Fruit fly (Drosophila melanogaster) whole organism, embryonic: ENCODE measurements around the gene Hasp.

Experiments used
- BEAF-32 ChIP-seq: fragments of 200-800 bp; sonication (Bioruptor generic); optimal IDR thresholded peaks from 3 replicates; lab custom pipeline; 2017; ENCODE audit warnings: missing biosample characterization, missing genetic modification characterization, mild to moderate bottlenecking, moderate library complexity, missing genetic modification reagents
- CG10979 ChIP-seq: fragments of 200-800 bp; sonication (Bioruptor generic); optimal IDR thresholded peaks from 2 replicates; lab custom pipeline; 2018; ENCODE audit warnings: missing biosample characterization, mild to moderate bottlenecking, missing genetic modification characterization, moderate library complexity
- CG12155 ChIP-seq: fragments of 200-800 bp; sonication (Bioruptor generic); optimal IDR thresholded peaks from 3 replicates; lab custom pipeline; 2016; ENCODE audit warnings: missing biosample characterization, missing genetic modification characterization
- CG12769 ChIP-seq: fragments of 200-800 bp; sonication (Bioruptor generic); optimal IDR thresholded peaks from 2 replicates; lab custom pipeline; 2019; ENCODE audit warnings: missing biosample characterization, mild to moderate bottlenecking, missing genetic modification characterization, moderate library complexity
- CG13287 ChIP-seq: fragments of 200-800 bp; sonication (Bioruptor generic); IDR thresholded peaks from 2 replicates; pipeline ENCODE4 v1.3.6; 2022; ENCODE audit warnings: missing biosample characterization, missing genetic modification characterization; ENCODE audit not compliant: partially characterized antibody
- CG15514 ChIP-seq: fragments of 200-800 bp; sonication (Bioruptor generic); optimal IDR thresholded peaks from 3 replicates; lab custom pipeline; 2017; ENCODE audit warnings: missing biosample characterization, missing genetic modification characterization, mild to moderate bottlenecking, moderate library complexity, missing genetic modification reagents
- CG17385 ChIP-seq: fragments of 200-800 bp; sonication (Bioruptor generic); optimal IDR thresholded peaks from 3 replicates; lab custom pipeline; 2018; ENCODE audit warnings: missing biosample characterization, mild to moderate bottlenecking, missing genetic modification characterization
- CG17612 ChIP-seq: fragments of 200-800 bp; sonication (Bioruptor generic); IDR thresholded peaks from 2 replicates; pipeline ENCODE4 v1.3.6; 2022; ENCODE audit warnings: missing biosample characterization, missing genetic modification characterization
- CG18599 ChIP-seq: fragments of 200-800 bp; sonication (Bioruptor generic); optimal IDR thresholded peaks from 3 replicates; lab custom pipeline; 2017; ENCODE audit warnings: missing biosample characterization, missing genetic modification characterization, mild to moderate bottlenecking, moderate library complexity, missing genetic modification reagents
- CG3281 ChIP-seq: fragments of 200-800 bp; sonication (Bioruptor generic); optimal IDR thresholded peaks from 3 replicates; lab custom pipeline; 2017; ENCODE audit warnings: missing biosample characterization, mild to moderate bottlenecking, missing genetic modification characterization
- CG34422 ChIP-seq: fragments of 200-800 bp; sonication (Bioruptor generic); IDR thresholded peaks from 3 replicates; pipeline ENCODE4 v1.3.6; 2022; ENCODE audit warnings: missing biosample characterization, missing genetic modification characterization
- CG4730 ChIP-seq: fragments of 200-800 bp; sonication (Bioruptor generic); IDR thresholded peaks from 2 replicates; pipeline ENCODE4 v1.3.6; 2022; ENCODE audit warnings: missing biosample characterization, missing genetic modification characterization
- CG4820 ChIP-seq: fragments of 200-800 bp; sonication (Bioruptor generic); optimal IDR thresholded peaks from 3 replicates; lab custom pipeline; 2016; ENCODE audit warnings: missing biosample characterization, missing genetic modification characterization
- CG8359 ChIP-seq: fragments of 200-800 bp; sonication (Bioruptor generic); optimal IDR thresholded peaks from 2 replicates; lab custom pipeline; 2017; ENCODE audit warnings: missing biosample characterization, mild to moderate bottlenecking, missing genetic modification characterization, borderline replicate concordance
- CG8478 ChIP-seq: fragments of >200 bp; optimal IDR thresholded peaks from 2 replicates; lab custom pipeline; 2018
- CG9437 ChIP-seq: fragments of 200-800 bp; sonication (Bioruptor generic); optimal IDR thresholded peaks from 2 replicates; lab custom pipeline; 2018; ENCODE audit warnings: missing biosample characterization, mild to moderate bottlenecking, missing genetic modification characterization
- CTCF ChIP-seq: fragments of 200-800 bp; sonication (Bioruptor generic); optimal IDR thresholded peaks from 2 replicates; lab custom pipeline; 2017; ENCODE audit warnings: missing biosample characterization, mild to moderate bottlenecking, missing genetic modification characterization, moderate library complexity
- Chrac-16 ChIP-seq: fragments of 200-800 bp; sonication (Bioruptor generic); optimal IDR thresholded peaks from 3 replicates; lab custom pipeline; 2016; ENCODE audit warnings: missing biosample characterization, missing genetic modification characterization
- CoRest ChIP-seq: fragments of 200-800 bp; sonication (Bioruptor generic); optimal IDR thresholded peaks from 3 replicates; lab custom pipeline; 2018; ENCODE audit warnings: missing biosample characterization, mild to moderate bottlenecking, missing genetic modification characterization, moderate library complexity
- Doc2 ChIP-seq: fragments of 200-800 bp; sonication (Bioruptor generic); IDR thresholded peaks from 2 replicates; pipeline ENCODE4 v1.3.6; 2022; ENCODE audit warnings: missing biosample characterization, missing genetic modification characterization
- Drgx ChIP-seq: fragments of 200-800 bp; sonication (Bioruptor generic); IDR thresholded peaks from 2 replicates; pipeline ENCODE4 v1.3.6; 2022; ENCODE audit warnings: missing biosample characterization, missing genetic modification characterization
- Elba2 ChIP-seq: fragments of 200-800 bp; sonication (Bioruptor generic); optimal IDR thresholded peaks from 3 replicates; lab custom pipeline; 2016; ENCODE audit warnings: missing biosample characterization, missing genetic modification characterization
- HLH4C ChIP-seq: fragments of 200-800 bp; sonication (Bioruptor generic); IDR thresholded peaks from 3 replicates; pipeline ENCODE4 v1.3.6; 2022; ENCODE audit warnings: missing biosample characterization, missing genetic modification characterization; ENCODE audit not compliant: partially characterized antibody
- Jarid2 ChIP-seq: fragments of 200-800 bp; sonication (Bioruptor generic); optimal IDR thresholded peaks from 3 replicates; lab custom pipeline; 2017; ENCODE audit warnings: mild to moderate bottlenecking, missing biosample characterization, missing genetic modification reagents, missing genetic modification characterization
- Mrtf ChIP-seq: fragments of 200-800 bp; sonication (Bioruptor generic); IDR thresholded peaks from 3 replicates; pipeline ENCODE4 v1.3.6; 2022; ENCODE audit warnings: missing biosample characterization, missing genetic modification characterization
- Nf-YB ChIP-seq: fragments of 200-800 bp; sonication (Bioruptor generic); optimal IDR thresholded peaks from 3 replicates; lab custom pipeline; 2019; ENCODE audit warnings: missing biosample characterization, mild to moderate bottlenecking, missing genetic modification characterization, moderate library complexity
- Sox102F ChIP-seq: fragments of 200-800 bp; sonication (Bioruptor generic); optimal IDR thresholded peaks from 2 replicates; lab custom pipeline; 2018; ENCODE audit warnings: missing biosample characterization, mild to moderate bottlenecking, missing genetic modification characterization, moderate library complexity
- Tbp ChIP-seq: fragments of >200 bp; optimal IDR thresholded peaks from 2 replicates; lab custom pipeline; 2018; ENCODE audit warnings: missing biosample characterization, missing genetic modification characterization
- YL-1 ChIP-seq: fragments of 200-800 bp; sonication (Bioruptor generic); optimal IDR thresholded peaks from 3 replicates; lab custom pipeline; 2017; ENCODE audit warnings: missing biosample characterization, mild to moderate bottlenecking, missing genetic modification characterization
- ap ChIP-seq: fragments of 200-800 bp; sonication (Bioruptor generic); IDR thresholded peaks from 2 replicates; pipeline ENCODE4 v1.3.6; 2022; ENCODE audit warnings: missing biosample characterization, missing genetic modification characterization
- ase ChIP-seq: fragments of 200-800 bp; sonication (Bioruptor generic); IDR thresholded peaks from 3 replicates; pipeline ENCODE4 v1.3.6; 2022; ENCODE audit warnings: missing biosample characterization, missing genetic modification characterization
- chn ChIP-seq: fragments of 200-800 bp; sonication (Bioruptor generic); optimal IDR thresholded peaks from 2 replicates; lab custom pipeline; 2016; ENCODE audit warnings: missing biosample characterization, missing genetic modification characterization
- crol ChIP-seq: fragments of 200-800 bp; sonication (Bioruptor generic); IDR thresholded peaks from 2 replicates; pipeline ENCODE4 v1.3.6; 2022; ENCODE audit warnings: missing biosample characterization, missing genetic modification characterization
- gcm ChIP-seq: fragments of 200-800 bp; sonication (Bioruptor generic); optimal IDR thresholded peaks from 2 replicates; lab custom pipeline; 2019; ENCODE audit warnings: missing biosample characterization, mild to moderate bottlenecking, missing genetic modification characterization, moderate library complexity
- gcm2 ChIP-seq: fragments of 200-800 bp; sonication (Bioruptor generic); optimal IDR thresholded peaks from 2 replicates; lab custom pipeline; 2016; ENCODE audit warnings: missing biosample characterization, missing genetic modification characterization
- gro ChIP-seq: fragments of 200-800 bp; sonication (Bioruptor generic); optimal IDR thresholded peaks from 2 replicates; lab custom pipeline; 2016; ENCODE audit warnings: missing biosample characterization, missing genetic modification characterization
- gsb ChIP-seq: fragments of 200-800 bp; sonication (Bioruptor generic); IDR thresholded peaks from 2 replicates; pipeline ENCODE4 v1.3.6; 2022; ENCODE audit warnings: missing biosample characterization, missing genetic modification characterization
- hb ChIP-seq: fragments of 200-800 bp; sonication (Bioruptor generic); IDR thresholded peaks from 3 replicates; pipeline ENCODE4 v1.3.6; 2022; ENCODE audit warnings: missing biosample characterization, missing genetic modification characterization; ENCODE audit not compliant: partially characterized antibody
- insv ChIP-seq, 2 experiments: fragments of 200-800 bp; sonication (Bioruptor generic); optimal IDR thresholded peaks; 3 replicates each; lab custom pipeline; 2016 to 2018; ENCODE audit warnings: missing biosample characterization in 2 of 2, missing genetic modification characterization in 2 of 2
- kay ChIP-seq: fragments of 200-800 bp; sonication (Bioruptor generic); optimal IDR thresholded peaks from 2 replicates; lab custom pipeline; 2016; ENCODE audit warnings: missing biosample characterization, missing genetic modification characterization
- mld ChIP-seq: fragments of 200-800 bp; sonication (Bioruptor generic); IDR thresholded peaks from 3 replicates; pipeline ENCODE4 v1.3.6; 2022; ENCODE audit warnings: missing biosample characterization, missing genetic modification characterization; ENCODE audit not compliant: partially characterized antibody
- peb ChIP-seq: fragments of 200-800 bp; sonication (Bioruptor generic); IDR thresholded peaks from 2 replicates; pipeline ENCODE4 v1.3.6; 2022; ENCODE audit warnings: missing biosample characterization, missing genetic modification characterization
- pfk ChIP-seq: fragments of 200-800 bp; sonication (Bioruptor generic); optimal IDR thresholded peaks from 2 replicates; lab custom pipeline; 2018; ENCODE audit warnings: missing biosample characterization, mild to moderate bottlenecking, missing genetic modification characterization, moderate library complexity
- pum ChIP-seq: fragments of 200-800 bp; sonication (Bioruptor generic); optimal IDR thresholded peaks from 2 replicates; lab custom pipeline; 2016; ENCODE audit warnings: missing biosample characterization, missing genetic modification characterization
- repo ChIP-seq: fragments of 200-800 bp; sonication (Bioruptor generic); optimal IDR thresholded peaks from 2 replicates; lab custom pipeline; 2016; ENCODE audit warnings: missing biosample characterization, missing genetic modification characterization
- sima ChIP-seq: fragments of 200-800 bp; sonication (Bioruptor generic); optimal IDR thresholded peaks from 2 replicates; lab custom pipeline; 2016; ENCODE audit warnings: missing biosample characterization, missing genetic modification characterization
- sna ChIP-seq: fragments of 200-800 bp; sonication (Bioruptor generic); IDR thresholded peaks from 2 replicates; pipeline ENCODE4 v1.3.6; 2022; ENCODE audit warnings: missing biosample characterization, missing genetic modification characterization; ENCODE audit not compliant: partially characterized antibody
- stwl ChIP-seq: fragments of 200-800 bp; sonication (Bioruptor generic); optimal IDR thresholded peaks from 3 replicates; lab custom pipeline; 2018; ENCODE audit warnings: missing biosample characterization, mild to moderate bottlenecking, missing genetic modification characterization, moderate library complexity
- tap ChIP-seq: fragments of 200-800 bp; optimal IDR thresholded peaks from 3 replicates; lab custom pipeline; 2019; ENCODE audit warnings: missing biosample characterization, mild to moderate bottlenecking, missing genetic modification characterization, moderate library complexity
- zfh1 ChIP-seq: fragments of 200-800 bp; sonication (Bioruptor generic); IDR thresholded peaks from 3 replicates; pipeline ENCODE4 v1.3.6; 2022; ENCODE audit warnings: missing biosample characterization, missing genetic modification characterization

The Hasp gene

DNA sequence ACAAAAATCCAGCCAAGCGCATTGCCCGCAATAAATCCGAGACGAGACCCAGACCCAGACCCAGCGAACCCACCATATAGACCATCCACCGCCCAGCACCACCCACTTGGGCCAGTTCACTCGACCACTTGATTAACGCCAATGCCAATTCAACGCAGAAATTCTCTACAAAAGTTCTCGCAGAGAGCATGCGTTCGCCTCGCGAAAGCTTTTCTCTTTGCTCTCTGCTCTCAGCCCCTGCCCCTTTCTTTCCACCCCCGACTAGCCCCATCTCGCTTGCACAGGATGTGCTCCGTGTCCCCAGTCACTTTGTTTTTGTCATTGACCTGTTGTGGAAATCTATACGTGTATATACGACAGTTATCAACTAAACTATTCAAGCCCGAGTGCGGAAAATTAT, 2.6 kb upstream of the Hasp start (continued):
- TF ChIP-seq CTCF (GFP tag; lab: Kevin White, UChicago) = no peak
- TF ChIP-seq tap (tag; lab: Kevin White, UChicago) = no peak
- TF ChIP-seq gsb (GFP tag; lab: Robert Waterston, UW) = no peak
- TF ChIP-seq Jarid2 (GFP tag; lab: Kevin White, UChicago) = no peak
- TF ChIP-seq ase = no peak
- TF ChIP-seq Chrac-16 (GFP tag; lab: Kevin White, UChicago) = no peak
- no peak for TF ChIP-seq sima
- no peak for TF ChIP-seq ap
- peak; percentile 24; the same call in 1 of the 2 replicates for TF ChIP-seq CG13287
- TF ChIP-seq Tbp (GFP tag; lab: Kevin White, UChicago) = no peak
- no peak for TF ChIP-seq insv (GFP tag; optimal IDR thresholded peaks at IDR 0.05; lab: Kevin White, UChicago)
- TF ChIP-seq Doc2 = no peak
- TF ChIP-seq, all 482 proteins: peak for 17

- TF ChIP-seq BEAF-32 (GFP tag; lab: Kevin White, UChicago) = peak; percentile 25
- TF ChIP-seq CG17612 (GFP tag; lab: Robert Waterston, UW) = no peak
- peak; percentile 16; the same call in 1 of the 2 replicates for TF ChIP-seq sna (GFP tag; lab: Robert Waterston, UW)
- no peak for TF ChIP-seq CG8478 (lab: Kevin White, UChicago)
- TF ChIP-seq CG4820 (GFP tag; lab: Kevin White, UChicago) = no peak
- no peak for TF ChIP-seq CG17385
- TF ChIP-seq stwl = no peak
- TF ChIP-seq repo (GFP tag; lab: Kevin White, UChicago) = no peak
- TF ChIP-seq Elba2 (GFP tag; lab: Kevin White, UChicago) = no peak
- peak; percentile 0 for TF ChIP-seq CG18599 (GFP tag; lab: Kevin White, UChicago)
- TF ChIP-seq pfk (GFP tag; lab: Kevin White, UChicago) = no peak
- no peak for TF ChIP-seq kay (GFP tag; lab: Kevin White, UChicago)
- TF ChIP-seq YL-1 (GFP tag; lab: Kevin White, UChicago) = peak; percentile 13
- TF ChIP-seq CG8359 (GFP tag; lab: Kevin White, UChicago) = no peak
- TF ChIP-seq peb = no peak
- TF ChIP-seq gro (GFP tag; lab: Kevin White, UChicago) = no peak
- TF ChIP-seq zfh1 (GFP tag; lab: Robert Waterston, UW) = no peak
- peak; percentile 42; the same call in 1 of the 3 replicates for TF ChIP-seq CG34422 (GFP tag; lab: Robert Waterston, UW)
- TF ChIP-seq gcm2 = no peak
- TF ChIP-seq crol (GFP tag; lab: Robert Waterston, UW) = peak; percentile 89
- TF ChIP-seq mld = peak; percentile 70; the same call in 2 of the 3 replicates
- TF ChIP-seq Chrac-16 (GFP tag; lab: Kevin White, UChicago) = no peak
- no peak for TF ChIP-seq CG9437
- 0 out of 2 replicates have a peak, but pooled peaks have one; percentile 14 for TF ChIP-seq Drgx (GFP tag; lab: Robert Waterston, UW)
- no peak for TF ChIP-seq CoRest (tag; lab: Kevin White, UChicago)
- TF ChIP-seq CG4730 (GFP tag; lab: Robert Waterston, UW) = no peak
- TF ChIP-seq pum (GFP tag; lab: Kevin White, UChicago) = no peak
- peak; percentile 67; the same call in 1 of the 3 replicates for TF ChIP-seq hb (GFP tag; lab: Robert Waterston, UW)
- TF ChIP-seq Sox102F (GFP tag; lab: Kevin White, UChicago) = no peak
- TF ChIP-seq CG10979 (tag; lab: Kevin White, UChicago) = no peak
- TF ChIP-seq gcm (GFP tag; lab: Kevin White, UChicago) = no peak
- no peak for TF ChIP-seq CG12769 (tag; lab: Kevin White, UChicago)
- no peak for TF ChIP-seq Mrtf (GFP tag; lab: Robert Waterston, UW)
- TF ChIP-seq Nf-YB (GFP tag; lab: Kevin White, UChicago) = no peak
- TF ChIP-seq CG12155 (GFP tag; lab: Kevin White, UChicago) = no peak
- TF ChIP-seq HLH4C = peak; percentile 78
- no peak for TF ChIP-seq chn (GFP tag; lab: Kevin White, UChicago)
- TF ChIP-seq CG3281 = no peak
- peak; percentile 40 for TF ChIP-seq CG15514 (GFP tag; lab: Kevin White, UChicago)
These were observed 1.7 kb upstream of the Hasp start, which contains the start of gene CG10132 for dm6 chr2L:19518636-19519086. Gene CG10132, plus strand, starts transcription at chr2L:19518824.
